Worm (Caenorhabditis elegans) whole organism, young adult: ENCODE results near the gene B0545.4.

Source experiments
- B0336.3 ChIP-seq: fragments of 200-800 bp; sonication (Bioruptor generic); IDR thresholded peaks from 2 replicates; pipeline ENCODE4 v1.3.6; 2022; ENCODE audit warnings: missing genetic modification characterization, missing compliant biosample characterization
- C06A6.2 ChIP-seq: fragments of 200-800 bp; sonication (Bioruptor generic); conservative IDR thresholded peaks from 2 replicates; pipeline ENCODE4 v1.3.6; 2022; ENCODE audit warnings: missing genetic modification characterization, missing compliant biosample characterization
- D2030.7 ChIP-seq: fragments of 200-800 bp; sonication (Bioruptor generic); IDR thresholded peaks from 2 replicates; pipeline ENCODE4 v1.3.6; 2022; ENCODE audit warnings: missing genetic modification reagents, missing genetic modification characterization, missing compliant biosample characterization
- F10E7.11 ChIP-seq: sonication (generic microtip); optimal IDR thresholded peaks from 2 replicates; lab custom pipeline; 2017; ENCODE audit warnings: mild to moderate bottlenecking, missing genetic modification characterization, moderate library complexity, missing compliant biosample characterization
- F22D6.2 ChIP-seq: sonication (generic microtip); optimal IDR thresholded peaks from 2 replicates; lab custom pipeline; 2016; ENCODE audit warnings: mild to moderate bottlenecking, missing genetic modification characterization, missing compliant biosample characterization
- K12H6.12 ChIP-seq: fragments of 200-800 bp; sonication (Bioruptor generic); optimal IDR thresholded peaks from 2 replicates; lab custom pipeline; 2018; ENCODE audit warnings: mild to moderate bottlenecking, missing genetic modification characterization, missing compliant biosample characterization
- Y53G8AR.9 ChIP-seq: fragments of 200-800 bp; sonication (Bioruptor generic); conservative IDR thresholded peaks from 2 replicates; pipeline ENCODE4 v1.3.6; 2022; ENCODE audit warnings: missing genetic modification reagents, missing genetic modification characterization, missing compliant biosample characterization
- Y95B8A.8 ChIP-seq: fragments of 200-800 bp; sonication (Bioruptor generic); IDR thresholded peaks from 2 replicates; pipeline ENCODE4 v1.3.6; 2022; ENCODE audit warnings: missing genetic modification reagents, missing genetic modification characterization, missing compliant biosample characterization
- ZK185.1 ChIP-seq: sonication (generic microtip); optimal IDR thresholded peaks from 2 replicates; lab custom pipeline; 2016; ENCODE audit warnings: mild to moderate bottlenecking, missing genetic modification characterization, missing compliant biosample characterization; ENCODE audit not compliant: poor library complexity, severe bottlenecking
- aptf-2 ChIP-seq: fragments of 200-800 bp; sonication (Bioruptor generic); conservative IDR thresholded peaks from 2 replicates; pipeline ENCODE4 v1.3.6; 2022; ENCODE audit warnings: missing genetic modification reagents, missing genetic modification characterization, missing compliant biosample characterization
- attf-3 ChIP-seq: fragments of 200-800 bp; sonication (Bioruptor generic); conservative IDR thresholded peaks from 2 replicates; pipeline ENCODE4 v1.3.6; 2022; ENCODE audit warnings: missing genetic modification reagents, missing genetic modification characterization, missing compliant biosample characterization
- attf-5 ChIP-seq: fragments of 200-800 bp; sonication (Bioruptor generic); optimal IDR thresholded peaks from 2 replicates; lab custom pipeline; 2018; ENCODE audit warnings: mild to moderate bottlenecking, missing genetic modification characterization, missing compliant biosample characterization
- cebp-1 ChIP-seq, 2 experiments: fragments of 200-800 bp in 1 of 2; sonication (Bioruptor generic) in 1 of 2; sonication (generic microtip) in 1 of 2; IDR thresholded peaks in 1 of 2; optimal IDR thresholded peaks in 1 of 2; 2 replicates each; pipeline versions ENCODE4 v1.3.6 to Lab custom; 2017 to 2022; ENCODE audit warnings: missing compliant biosample characterization in 2 of 2, missing genetic modification characterization in 2 of 2, mild to moderate bottlenecking in 1 of 2, missing genetic modification reagents in 1 of 2, moderate library complexity in 1 of 2
- ceh-100 ChIP-seq: fragments of 200-800 bp; sonication (Bioruptor generic); IDR thresholded peaks from 2 replicates; pipeline ENCODE4 v1.3.6; 2022; ENCODE audit warnings: missing genetic modification reagents, missing genetic modification characterization, missing compliant biosample characterization
- ceh-27 ChIP-seq: fragments of 200-800 bp; sonication (Bioruptor generic); optimal IDR thresholded peaks from 2 replicates; lab custom pipeline; 2018; ENCODE audit warnings: mild to moderate bottlenecking, missing genetic modification characterization, moderate library complexity, missing compliant biosample characterization
- ceh-79 ChIP-seq: sonication (generic microtip); optimal IDR thresholded peaks from 2 replicates; lab custom pipeline; 2017; ENCODE audit warnings: mild to moderate bottlenecking, missing genetic modification characterization, missing compliant biosample characterization
- ceh-91 ChIP-seq: fragments of 200-800 bp; sonication (Bioruptor generic); IDR thresholded peaks from 2 replicates; pipeline ENCODE4 v1.3.6; 2022; ENCODE audit warnings: missing genetic modification reagents, missing genetic modification characterization, missing compliant biosample characterization
- dox-1 ChIP-seq: fragments of 200-800 bp; sonication (Bioruptor generic); IDR thresholded peaks from 2 replicates; pipeline ENCODE4 v1.3.6; 2022; ENCODE audit warnings: missing genetic modification reagents, missing genetic modification characterization, missing compliant biosample characterization
- efl-1 ChIP-seq: fragments of 150-350 bp; optimal IDR thresholded peaks from 2 replicates; lab custom pipeline; 2014; ENCODE audit warnings: missing biosample characterization, missing genetic modification reagents, missing genetic modification characterization
- egrh-3 ChIP-seq: fragments of 200-800 bp; sonication (Bioruptor generic); IDR thresholded peaks from 2 replicates; pipeline ENCODE4 v1.3.6; 2022; ENCODE audit warnings: missing genetic modification reagents, missing genetic modification characterization, missing compliant biosample characterization
- ekl-4 ChIP-seq: fragments of 200-800 bp; sonication (Bioruptor generic); IDR thresholded peaks from 2 replicates; pipeline ENCODE4 v1.3.6; 2022; ENCODE audit warnings: missing genetic modification reagents, missing genetic modification characterization, missing compliant biosample characterization
- hmg-1.2 ChIP-seq: fragments of 200-800 bp; sonication (Bioruptor generic); IDR thresholded peaks from 2 replicates; pipeline ENCODE4 v1.3.6; 2022; ENCODE audit warnings: missing genetic modification reagents, missing genetic modification characterization, missing compliant biosample characterization
- hsf-1 ChIP-seq: fragments of 200-800 bp; sonication (Bioruptor generic); IDR thresholded peaks from 2 replicates; pipeline ENCODE4 v1.3.6; 2022; ENCODE audit warnings: missing genetic modification reagents, missing genetic modification characterization, missing compliant biosample characterization
- let-607 ChIP-seq, 2 experiments: fragments of 200-800 bp in 1 of 2; sonication (Bioruptor generic) in 1 of 2; sonication (generic microtip) in 1 of 2; optimal IDR thresholded peaks; 2 replicates each; lab custom pipeline; 2016 to 2018; ENCODE audit warnings: mild to moderate bottlenecking in 2 of 2, missing compliant biosample characterization in 2 of 2, missing genetic modification characterization in 2 of 2, moderate library complexity in 2 of 2, missing genotype in 1 of 2
- lin-26 ChIP-seq: fragments of 200-800 bp; sonication (Bioruptor generic); IDR thresholded peaks from 2 replicates; pipeline ENCODE4 v1.3.6; 2022; ENCODE audit warnings: missing genetic modification reagents, missing genetic modification characterization, missing compliant biosample characterization
- lin-35 ChIP-seq, 3 experiments: fragments of 150-350 bp in 2 of 3; sonication (generic microtip) in 1 of 3; optimal IDR thresholded peaks; 2 replicates each; lab custom pipeline; 2014 to 2018; ENCODE audit warnings: missing biosample characterization in 3 of 3, missing genetic modification characterization in 3 of 3, missing genetic modification reagents in 3 of 3
- lsl-1 ChIP-seq: fragments of 200-800 bp; sonication (Bioruptor generic); optimal IDR thresholded peaks from 2 replicates; lab custom pipeline; 2018; ENCODE audit warnings: mild to moderate bottlenecking, missing genetic modification characterization, moderate library complexity, missing compliant biosample characterization
- madf-3 ChIP-seq: fragments of 200-800 bp; sonication (Bioruptor generic); IDR thresholded peaks from 2 replicates; pipeline ENCODE4 v1.3.6; 2022; ENCODE audit warnings: missing genetic modification reagents, missing genetic modification characterization, missing compliant biosample characterization
- madf-6 ChIP-seq: fragments of 200-800 bp; sonication (Bioruptor generic); IDR thresholded peaks from 2 replicates; pipeline ENCODE4 v1.3.6; 2022; ENCODE audit warnings: missing genetic modification reagents, missing genetic modification characterization, missing compliant biosample characterization
- mcd-1 ChIP-seq: fragments of 200-800 bp; sonication (Bioruptor generic); IDR thresholded peaks from 2 replicates; pipeline ENCODE4 v1.3.6; 2022; ENCODE audit warnings: missing genetic modification reagents, missing genetic modification characterization, missing compliant biosample characterization
- mel-28 ChIP-seq: sonication (generic microtip); optimal IDR thresholded peaks from 2 replicates; lab custom pipeline; 2016; ENCODE audit warnings: borderline replicate concordance, mild to moderate bottlenecking, missing genetic modification characterization, missing compliant biosample characterization
- nfyb-1 ChIP-seq: fragments of 200-800 bp; sonication (Bioruptor generic); IDR thresholded peaks from 2 replicates; pipeline ENCODE4 v1.3.6; 2022; ENCODE audit warnings: missing genetic modification reagents, missing genetic modification characterization, missing compliant biosample characterization
- nhr-90 ChIP-seq: sonication (generic microtip); optimal IDR thresholded peaks from 2 replicates; lab custom pipeline; 2016; ENCODE audit warnings: missing genotype, mild to moderate bottlenecking, missing genetic modification characterization, missing compliant biosample characterization
- tbp1 ChIP-seq: fragments of 200-800 bp; sonication (Bioruptor generic); optimal IDR thresholded peaks from 2 replicates; lab custom pipeline; 2018; ENCODE audit warnings: mild to moderate bottlenecking, missing genetic modification characterization, missing compliant biosample characterization
- unc-62 ChIP-seq: fragments of 150-350 bp; optimal IDR thresholded peaks from 2 replicates; lab custom pipeline; 2014; ENCODE audit warnings: missing biosample characterization, missing genetic modification reagents, missing genetic modification characterization
- xnd-1 ChIP-seq: sonication (generic microtip); optimal IDR thresholded peaks from 2 replicates; lab custom pipeline; 2016; ENCODE audit warnings: missing genotype, missing genetic modification reagents, missing genetic modification characterization, missing compliant biosample characterization
- zfh-2 ChIP-seq: fragments of 200-800 bp; sonication (Bioruptor generic); conservative IDR thresholded peaks from 2 replicates; pipeline ENCODE4 v1.3.6; 2022; ENCODE audit warnings: missing genetic modification reagents, missing genetic modification characterization, missing compliant biosample characterization
- zim-3 ChIP-seq: sonication (generic microtip); optimal IDR thresholded peaks from 2 replicates; lab custom pipeline; 2017; ENCODE audit warnings: mild to moderate bottlenecking, missing genetic modification characterization, moderate library complexity, missing compliant biosample characterization
- ztf-25 ChIP-seq: fragments of 200-800 bp; sonication (Bioruptor generic); IDR thresholded peaks from 2 replicates; pipeline ENCODE4 v1.3.6; 2022; ENCODE audit warnings: missing genetic modification reagents, missing genetic modification characterization, missing compliant biosample characterization
- ztf-28 ChIP-seq: fragments of 200-800 bp; sonication (Bioruptor generic); IDR thresholded peaks from 2 replicates; pipeline ENCODE4 v1.3.6; 2022; ENCODE audit warnings: missing genetic modification reagents, missing genetic modification characterization, missing compliant biosample characterization
- ztf-3 ChIP-seq: fragments of 200-800 bp; sonication (Bioruptor generic); optimal IDR thresholded peaks from 2 replicates; lab custom pipeline; 2018; ENCODE audit warnings: mild to moderate bottlenecking, missing genetic modification characterization, missing compliant biosample characterization
- ztf-6 ChIP-seq: fragments of 200-800 bp; sonication (Bioruptor generic); IDR thresholded peaks from 2 replicates; pipeline ENCODE4 v1.3.6; 2022; ENCODE audit warnings: missing genetic modification reagents, missing genetic modification characterization, missing compliant biosample characterization

Gene B0545.4

ce11 chrIV:130150-130549 is 20.9 kb upstream of the B0545.4 start:
- 0 out of 2 replicates have a peak, but pooled peaks have one; percentile 16 for TF ChIP-seq cebp-1 (GFP tag; IDR thresholded peaks at IDR 0.05; lab: Robert Waterston, UW)
- TF ChIP-seq cebp-1 (tag; optimal IDR thresholded peaks at IDR 0.05; lab: Kevin White, UChicago) = no peak
- TF ChIP-seq nhr-90 = no peak
- no peak for TF ChIP-seq C06A6.2

- peak; percentile 97 for TF ChIP-seq egrh-3 (GFP tag; lab: Robert Waterston, UW)
- no peak for TF ChIP-seq xnd-1 (tag; lab: Kevin White, UChicago)
- TF ChIP-seq attf-5 (GFP tag; lab: Kevin White, UChicago) = peak; percentile 23
- TF ChIP-seq B0336.3 (GFP tag; lab: Robert Waterston, UW) = 0 out of 2 replicates have a peak, but pooled peaks have one; percentile 18
- peak; percentile 41 for TF ChIP-seq lsl-1 (GFP tag; lab: Kevin White, UChicago)
- TF ChIP-seq nfyb-1 (GFP tag; lab: Robert Waterston, UW) = no peak
- peak; percentile 28 for TF ChIP-seq efl-1 (GFP tag; lab: Kevin White, UChicago)
- no peak for TF ChIP-seq ekl-4
- TF ChIP-seq D2030.7 (GFP tag; lab: Robert Waterston, UW) = peak; percentile 32; the same call in 1 of the 2 replicates
- peak; percentile 95 for TF ChIP-seq zfh-2 (GFP tag; lab: Robert Waterston, UW)
- TF ChIP-seq cebp-1 (GFP tag; IDR thresholded peaks at IDR 0.05; lab: Robert Waterston, UW) = no peak
- TF ChIP-seq cebp-1 (tag; optimal IDR thresholded peaks at IDR 0.05; lab: Kevin White, UChicago) = peak; percentile 10
- no peak for TF ChIP-seq nhr-90
- TF ChIP-seq ztf-3 (GFP tag; lab: Kevin White, UChicago) = no peak
- TF ChIP-seq lin-26 (GFP tag; lab: Robert Waterston, UW) = 0 out of 2 replicates have a peak, but pooled peaks have one; percentile 12
- TF ChIP-seq hsf-1 = 0 out of 2 replicates have a peak, but pooled peaks have one; percentile 27
- peak; percentile 46 for TF ChIP-seq dox-1
- TF ChIP-seq madf-6 (GFP tag; lab: Robert Waterston, UW) = peak; percentile 68
- TF ChIP-seq mcd-1 (GFP tag; lab: Robert Waterston, UW) = peak; percentile 64; the same call in 1 of the 2 replicates
- peak; percentile 32; the same call in 1 of the 2 replicates for TF ChIP-seq hmg-1.2 (GFP tag; lab: Robert Waterston, UW)
- TF ChIP-seq let-607 (tag; optimal IDR thresholded peaks at IDR 0.05; lab: Kevin White, UChicago) = peak; percentile 30 to 66
- TF ChIP-seq, all 124 proteins: peak for 15
Measured at ce11 chrIV:128525-128924, 19.3 kb upstream of the B0545.4 start.

ce11 chrIV:125881-126781 is 16.9 kb upstream of the B0545.4 start, which contains the start of the genes grld-1 and cox-6C:
Gene grld-1 (minus strand): TSS chrIV:125931.
Gene cox-6C (plus strand): TSS chrIV:126731.
- TF ChIP-seq madf-3 (GFP tag; lab: Robert Waterston, UW) (no peak), mel-28 (tag; lab: Kevin White, UChicago) (no peak), lin-35 (GFP tag; optimal IDR thresholded peaks at IDR 0.05; lab: Kevin White, UChicago) (peak in 1 of 3 experiments; percentile 41), cebp-1 (GFP tag; IDR thresholded peaks at IDR 0.05; lab: Robert Waterston, UW) (0 out of 2 replicates have a peak, but pooled peaks have one; percentile 50), cebp-1 (tag; optimal IDR thresholded peaks at IDR 0.05; lab: Kevin White, UChicago) (peak; percentile 56), K12H6.12 (tag; lab: Kevin White, UChicago) (peak; percentile 57), attf-3 (peak; percentile 92), ztf-28 (GFP tag; lab: Robert Waterston, UW) (no peak), zim-3 (peak; percentile 93), Y95B8A.8 (GFP tag; lab: Robert Waterston, UW) (no peak), ztf-25 (GFP tag; lab: Robert Waterston, UW) (no peak), Y53G8AR.9 (GFP tag; lab: Robert Waterston, UW) (no peak), F10E7.11 (tag; lab: Kevin White, UChicago) (no peak), ceh-79 (tag; lab: Kevin White, UChicago) (no peak), ceh-27 (GFP tag; lab: Kevin White, UChicago) (peak; percentile 0), aptf-2 (no peak), ZK185.1 (tag; lab: Kevin White, UChicago) (peak; percentile 38), tbp1 (GFP tag; lab: Kevin White, UChicago) (peak; percentile 37), ceh-91 (GFP tag; lab: Robert Waterston, UW) (no peak), ceh-100 (peak; percentile 44; the same call in 1 of the 2 replicates), nfyb-1 (GFP tag; lab: Robert Waterston, UW) (no peak), F22D6.2 (tag; lab: Kevin White, UChicago) (no peak), ztf-6 (GFP tag; lab: Robert Waterston, UW) (no peak), unc-62 (no peak)
